Fruit fly (Drosophila melanogaster): ENCODE measurements around the gene trp.
"Not testable (repeated sequence)": the region's sequence is repeated elsewhere in the genome, so short reads cannot be mapped to it uniquely, and the experiment has no call there.

The trp gene

DNA sequence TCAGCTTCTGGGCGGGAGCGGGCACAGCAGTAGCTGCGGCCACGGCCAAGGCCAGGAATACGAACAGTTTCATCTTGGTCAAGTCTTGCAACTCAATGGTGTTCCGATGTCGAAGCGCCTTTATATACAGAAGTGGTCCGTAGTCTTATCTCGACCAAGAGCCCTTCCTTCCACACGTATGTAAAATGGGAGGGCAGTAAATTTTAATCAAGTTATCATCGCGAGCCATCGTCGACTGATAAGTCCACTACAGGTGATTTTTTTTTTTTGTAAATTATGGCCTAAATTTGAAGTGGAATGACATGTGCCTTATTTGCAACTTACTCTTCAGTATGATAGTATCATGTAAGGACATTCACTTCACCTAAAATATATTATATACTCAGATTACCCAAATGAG is 4.4 kb upstream of the trp start, which contains the start of gene Jon99Cii:
Jon99Cii (minus strand) TSS at position 101 of the 400 bp plus-strand sequence.
- not testable (repeated sequence) for TF ChIP-seq rgr, Hnf4, CG32264 (GFP tag; optimal IDR thresholded peaks at IDR 0.05)

DNA sequence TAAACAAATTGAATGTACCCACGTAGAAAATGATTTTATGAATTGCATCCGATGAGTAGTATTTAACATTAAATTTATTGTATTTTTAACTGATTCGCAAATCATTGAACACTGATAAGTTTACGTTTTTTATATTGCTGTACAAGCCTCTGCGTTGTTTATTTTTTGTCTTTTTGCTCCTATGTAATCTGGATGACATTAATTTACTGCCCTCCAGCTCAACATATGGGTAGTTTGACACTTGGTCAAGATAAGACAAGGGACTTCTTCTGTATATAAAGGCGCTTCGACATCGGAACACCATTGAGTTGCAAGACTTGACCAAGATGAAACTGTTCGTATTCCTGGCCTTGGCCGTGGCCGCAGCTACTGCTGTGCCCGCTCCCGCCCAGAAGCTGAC is 1.8 kb upstream of the trp start, which contains the start of gene Jon99Ciii:
Jon99Ciii (plus strand) TSS at position 301 of the 400 bp plus-strand sequence.
- not testable (repeated sequence) for TF ChIP-seq ey, CG9705, brk (GFP tag; optimal IDR thresholded peaks at IDR 0.05)

DNA sequence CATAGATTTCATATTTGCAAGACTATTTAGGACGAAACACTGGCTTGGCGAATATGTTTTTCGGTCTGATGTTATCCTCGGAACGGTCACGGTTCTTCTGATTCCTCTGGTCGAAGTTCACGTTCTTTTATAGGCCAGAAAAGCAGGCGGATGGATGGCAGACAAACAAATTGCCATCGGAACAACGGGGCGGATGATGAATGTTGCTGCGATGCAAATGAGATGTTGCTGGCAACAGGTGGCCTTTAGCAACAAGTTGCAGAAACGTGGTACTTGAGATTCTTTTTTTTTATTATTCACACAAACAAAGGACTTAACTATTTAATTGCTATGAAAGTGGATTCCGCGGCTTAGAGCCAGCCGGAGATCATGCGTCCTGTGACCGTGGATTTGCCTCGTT is 5.8 kb downstream of the trp start, which contains the start of gene Capa:
Capa (minus strand) TSS at position 101 of the 400 bp plus-strand sequence.
- TF ChIP-seq tai (GFP tag; optimal IDR thresholded peaks at IDR 0.05) (no peak), CG9705 (GFP tag; optimal IDR thresholded peaks at IDR 0.05) (no peak), Abd-B (GFP tag; optimal IDR thresholded peaks at IDR 0.05) (no peak), dl (GFP tag; optimal IDR thresholded peaks at IDR 0.05; ENCODE audit: insufficient read depth in 1 of 2, partially characterized antibody in 2 of 2) (no peak), Mio (GFP tag; optimal IDR thresholded peaks at IDR 0.05) (no peak), Jra (GFP tag; optimal IDR thresholded peaks at IDR 0.05) (no peak), Dif (GFP tag; optimal IDR thresholded peaks at IDR 0.05; ENCODE audit: partially characterized antibody) (no peak), GATAd (GFP tag; optimal IDR thresholded peaks at IDR 0.05) (no peak), br (GFP tag; optimal IDR thresholded peaks at IDR 0.05) (no peak), N (GFP tag; optimal IDR thresholded peaks at IDR 0.05) (no peak), sv (GFP tag; optimal IDR thresholded peaks at IDR 0.05) (no peak), HLH106 (tag; optimal IDR thresholded peaks at IDR 0.05) (no peak), OdsH (GFP tag; optimal IDR thresholded peaks at IDR 0.05) (no peak), dmrt93B (GFP tag; optimal IDR thresholded peaks at IDR 0.05) (no peak), Hr78 (GFP tag; optimal IDR thresholded peaks at IDR 0.05) (no peak)

DNA sequence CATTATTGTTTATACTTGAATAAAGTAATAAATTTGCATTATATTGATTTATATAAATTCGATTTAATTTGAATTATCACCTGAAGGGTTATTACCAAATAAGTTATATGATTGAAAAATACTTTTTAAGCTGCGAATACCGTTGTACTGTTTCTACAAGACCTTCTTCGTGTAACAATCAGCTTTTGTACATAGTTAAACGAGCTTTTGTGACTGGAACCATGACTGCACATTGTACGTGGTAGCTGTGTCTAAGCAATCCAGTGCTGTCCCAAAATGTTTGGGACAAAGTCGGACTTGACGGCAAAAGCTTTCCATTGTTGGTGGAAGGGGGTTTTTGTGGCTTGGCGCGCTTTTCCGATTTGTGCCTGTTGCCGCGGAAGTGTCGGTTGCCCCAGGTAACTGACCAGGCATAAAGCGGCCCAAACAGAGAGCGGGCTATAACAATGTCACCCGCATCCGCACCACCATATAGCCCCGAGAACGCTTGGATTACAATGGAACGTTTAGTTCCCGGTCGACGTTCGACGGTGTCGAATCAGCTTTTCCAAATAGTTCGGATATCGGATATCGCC is 12.4 kb downstream of the trp start, which contains the start of gene CG31036:
CG31036 (plus strand) TSS at position 507 of the 575 bp plus-strand sequence.
- TF ChIP-seq CG9705 (GFP tag; optimal IDR thresholded peaks at IDR 0.05): no peak
- no peak for TF ChIP-seq CG32264 (GFP tag; optimal IDR thresholded peaks at IDR 0.05)
- TF ChIP-seq tai (GFP tag; optimal IDR thresholded peaks at IDR 0.05): no peak
- no peak for TF ChIP-seq usp (GFP tag; optimal IDR thresholded peaks at IDR 0.05)
- TF ChIP-seq psq (GFP tag; optimal IDR thresholded peaks at IDR 0.05): no peak

DNA sequence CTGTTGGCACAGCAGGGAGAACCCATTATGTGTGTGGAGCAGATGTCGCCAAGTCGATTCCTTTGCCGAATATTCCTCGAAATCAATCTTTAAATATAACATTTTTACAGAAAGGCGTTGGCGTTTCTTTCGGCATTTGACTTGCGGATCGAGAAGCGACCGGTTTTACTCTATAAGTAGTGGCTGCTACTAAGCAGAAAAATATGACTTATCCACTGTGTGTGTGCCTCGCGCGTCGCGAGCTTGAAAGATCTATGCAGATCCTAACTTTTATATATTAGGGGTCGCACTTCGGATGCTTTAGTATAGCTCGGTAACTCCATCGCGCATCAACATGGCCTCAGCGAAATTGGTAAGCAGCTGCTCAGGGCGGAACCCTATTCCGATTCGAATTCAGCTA is 14.9 kb downstream of the trp start, which contains the start of gene CG15515:
CG15515 (plus strand) TSS at position 301 of the 400 bp plus-strand sequence.
- TF ChIP-seq fru (GFP tag; optimal IDR thresholded peaks at IDR 0.05): no peak
- TF ChIP-seq dl (GFP tag; optimal IDR thresholded peaks at IDR 0.05; ENCODE audit: insufficient read depth in 1 of 2, partially characterized antibody in 2 of 2): no peak
- no peak for TF ChIP-seq Myc (optimal IDR thresholded peaks at IDR 0.05)

DNA sequence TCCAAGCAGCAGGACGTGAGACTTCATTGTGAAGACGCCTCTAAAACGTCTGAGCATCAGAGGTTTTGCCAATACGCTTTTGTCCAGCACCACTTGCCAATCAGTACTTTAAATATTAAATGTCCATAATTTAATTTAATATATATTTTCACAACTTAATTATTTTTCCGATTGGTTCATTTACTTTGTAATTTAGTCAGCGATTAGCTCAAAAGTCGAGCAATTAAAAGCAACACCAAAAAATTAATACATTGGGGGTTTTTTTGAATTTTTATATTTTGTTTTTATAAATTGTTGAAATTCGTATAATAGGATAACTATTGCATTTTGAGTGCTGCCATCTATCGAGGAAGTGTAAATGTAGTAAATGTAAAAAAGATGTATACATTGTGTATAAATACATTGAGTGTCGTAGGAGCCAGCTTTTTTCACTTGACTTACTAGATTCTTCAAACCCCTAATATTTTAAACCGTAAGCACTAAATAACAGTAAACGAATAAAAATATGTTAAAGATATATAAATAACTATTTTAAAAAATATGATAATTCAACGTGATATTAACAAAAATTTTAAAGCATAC is 16.2 kb downstream of the trp start, which contains the start of gene CG15517:
CG15517 (minus strand) TSS at position 51 of the 582 bp plus-strand sequence.
- TF ChIP-seq Myc (optimal IDR thresholded peaks at IDR 0.05) (peak; percentile 44), Mio (GFP tag; optimal IDR thresholded peaks at IDR 0.05) (no peak), Jra (GFP tag; optimal IDR thresholded peaks at IDR 0.05) (no peak), dl (GFP tag; optimal IDR thresholded peaks at IDR 0.05; ENCODE audit: insufficient read depth in 1 of 2, partially characterized antibody in 2 of 2) (peak in 1 of 2 experiments; percentile 7), usp (GFP tag; optimal IDR thresholded peaks at IDR 0.05) (no peak), CrebA (GFP tag; optimal IDR thresholded peaks at IDR 0.05; ENCODE audit: borderline replicate concordance) (no peak), Abd-B (GFP tag; optimal IDR thresholded peaks at IDR 0.05) (no peak), Dfd (GFP tag; optimal IDR thresholded peaks at IDR 0.05) (no peak), ey (GFP tag; optimal IDR thresholded peaks at IDR 0.05) (no peak), Vsx2 (GFP tag; optimal IDR thresholded peaks at IDR 0.05; ENCODE audit: partially characterized antibody) (peak; percentile 12), Dif (GFP tag; optimal IDR thresholded peaks at IDR 0.05; ENCODE audit: partially characterized antibody) (peak; percentile 29), woc (GFP tag; optimal IDR thresholded peaks at IDR 0.05) (no peak)

Measured in whole organism, wandering third instar larva.